Worm (Caenorhabditis elegans): ENCODE results near the gene Y113G7A.12.

DNA sequence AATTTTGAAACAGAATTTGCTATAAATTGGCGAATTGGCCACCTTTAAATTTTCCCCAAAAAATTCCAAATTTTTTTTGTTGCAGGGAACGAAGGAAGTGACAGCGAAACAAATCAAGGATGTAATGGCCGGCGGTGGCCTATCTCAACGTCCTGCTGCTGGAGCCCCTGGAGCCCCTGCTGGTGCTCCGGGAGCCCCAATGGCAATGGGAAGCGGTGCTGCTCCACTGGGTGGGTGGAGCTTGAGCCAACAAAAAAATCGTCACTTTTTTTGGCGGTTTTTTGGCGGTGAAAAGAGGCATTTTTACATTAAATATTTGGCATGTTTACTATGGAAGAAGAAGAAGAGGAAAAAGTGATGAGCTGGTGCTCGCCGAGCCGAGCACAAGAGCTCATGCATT lies 45.2 kb upstream of the Y113G7A.12 start:
- TF ChIP-seq chd-7 (tag; optimal IDR thresholded peaks at IDR 0.05) (no peak), pha-4 (tag; optimal IDR thresholded peaks at IDR 0.05) (no peak), nfya-1 (tag; optimal IDR thresholded peaks at IDR 0.05; ENCODE audit: borderline replicate concordance, insufficient read depth) (no peak), Y53G8AR.9 (GFP tag; conservative IDR thresholded peaks at IDR 0.05) (no peak), fkh-3 (tag; optimal IDR thresholded peaks at IDR 0.05) (no peak), B0261.1 (tag; optimal IDR thresholded peaks at IDR 0.05) (no peak), zim-3 (tag; optimal IDR thresholded peaks at IDR 0.05) (no peak), unc-62 (GFP tag; optimal IDR thresholded peaks at IDR 0.05) (no peak), ztf-28 (GFP tag; IDR thresholded peaks at IDR 0.05) (no peak), let-526 (GFP tag; IDR thresholded peaks at IDR 0.05) (no peak), lsl-1 (GFP tag; optimal IDR thresholded peaks at IDR 0.05) (no peak), hsf-1 (GFP tag; IDR thresholded peaks at IDR 0.05) (no peak), ama-1 (optimal IDR thresholded peaks at IDR 0.05) (no peak), ama-1 (GFP tag; optimal IDR thresholded peaks at IDR 0.05) (no peak)
